Fruit fly (Drosophila melanogaster) whole organism, wandering third instar larva: ENCODE results near the gene CG15539.

Experiments
- CG32264 ChIP-seq: fragments of 200-800 bp; sonication (Bioruptor generic); optimal IDR thresholded peaks from 2 replicates; lab custom pipeline; 2016; ENCODE audit warnings: missing biosample characterization, missing genetic modification characterization
- CrebA ChIP-seq: fragments of 200-800 bp; sonication (Bioruptor generic); optimal IDR thresholded peaks from 2 replicates; lab custom pipeline; 2016; ENCODE audit warnings: missing biosample characterization, mild to moderate bottlenecking, missing genetic modification characterization, borderline replicate concordance
- Dfd ChIP-seq: fragments of >200 bp; optimal IDR thresholded peaks from 2 replicates; lab custom pipeline; 2017; ENCODE audit warnings: missing biosample characterization, missing genetic modification characterization
- Dif ChIP-seq: fragments of 200-275, 200-300 bp; sonication (Bioruptor generic); optimal IDR thresholded peaks from 2 replicates; lab custom pipeline; 2018; ENCODE audit warnings: missing biosample characterization, missing genetic modification characterization; ENCODE audit not compliant: partially characterized antibody
- HLH106 ChIP-seq: fragments of 200-800 bp; optimal IDR thresholded peaks from 3 replicates; lab custom pipeline; 2019; ENCODE audit warnings: missing biosample characterization, mild to moderate bottlenecking, missing genetic modification characterization, moderate library complexity
- Hr83 ChIP-seq: fragments of 200-300 bp; sonication (Bioruptor generic); optimal IDR thresholded peaks from 2 replicates; lab custom pipeline; 2016; ENCODE audit warnings: missing biosample characterization, mild to moderate bottlenecking, missing genetic modification characterization, moderate library complexity; ENCODE audit not compliant: poor library complexity, severe bottlenecking
- Jra ChIP-seq: sonication (Bioruptor generic); optimal IDR thresholded peaks from 2 replicates; lab custom pipeline; 2016; ENCODE audit warnings: missing biosample characterization, missing genetic modification characterization
- Myc ChIP-seq: fragments of >200 bp; optimal IDR thresholded peaks from 2 replicates; lab custom pipeline; 2017
- N ChIP-seq: fragments of >200 bp; optimal IDR thresholded peaks from 2 replicates; lab custom pipeline; 2018; ENCODE audit warnings: missing biosample characterization, missing external identifiers, missing genetic modification characterization
- OdsH ChIP-seq: fragments of 200-800 bp; sonication (Bioruptor generic); optimal IDR thresholded peaks from 2 replicates; lab custom pipeline; 2016; ENCODE audit warnings: missing biosample characterization, mild to moderate bottlenecking, missing genetic modification characterization
- Rel ChIP-seq, 2 experiments: fragments of 200-800 bp; sonication (Bioruptor generic) in 1 of 2; optimal IDR thresholded peaks; 2 replicates in 1 of 2; 3 replicates in 1 of 2; lab custom pipeline; 2016 to 2019; ENCODE audit warnings: mild to moderate bottlenecking in 2 of 2, missing biosample characterization in 2 of 2, missing genetic modification characterization in 2 of 2, moderate library complexity in 1 of 2
- Sp1 ChIP-seq: fragments of 200-800 bp; sonication (Bioruptor generic); optimal IDR thresholded peaks from 3 replicates; lab custom pipeline; 2019; ENCODE audit warnings: missing biosample characterization, mild to moderate bottlenecking, missing genetic modification characterization, moderate library complexity
- Vsx2 ChIP-seq: fragments of 200-300, 225-300 bp; sonication (Bioruptor generic); optimal IDR thresholded peaks from 2 replicates; lab custom pipeline; 2018; ENCODE audit warnings: missing biosample characterization, missing genetic modification characterization; ENCODE audit not compliant: partially characterized antibody
- br ChIP-seq: fragments of 200-800 bp; sonication (Bioruptor generic); optimal IDR thresholded peaks from 2 replicates; lab custom pipeline; 2016; ENCODE audit warnings: missing biosample characterization, missing genetic modification characterization
- brk ChIP-seq: fragments of 200-800 bp; sonication (Bioruptor generic); optimal IDR thresholded peaks from 2 replicates; lab custom pipeline; 2016; ENCODE audit warnings: missing biosample characterization, mild to moderate bottlenecking, missing genetic modification characterization
- dl ChIP-seq, 2 experiments: fragments of 175-275, 200-275 bp in 1 of 2; fragments of 200-275 bp in 1 of 2; sonication (Bioruptor generic); optimal IDR thresholded peaks; lab custom pipeline; 2018; ENCODE audit warnings: mild to moderate bottlenecking in 2 of 2, missing biosample characterization in 2 of 2, missing genetic modification characterization in 2 of 2, moderate library complexity in 2 of 2; ENCODE audit not compliant: partially characterized antibody in 2 of 2, insufficient read depth in 1 of 2
- ey ChIP-seq: fragments of 200-800 bp; sonication (Bioruptor generic); optimal IDR thresholded peaks from 2 replicates; lab custom pipeline; 2016; ENCODE audit warnings: missing biosample characterization, missing genetic modification characterization
- foxo ChIP-seq, 2 experiments: fragments of 200-800 bp; sonication (Bioruptor generic); optimal IDR thresholded peaks; 2 replicates in 1 of 2; 3 replicates in 1 of 2; lab custom pipeline; 2016 to 2017; ENCODE audit warnings: missing biosample characterization in 2 of 2, missing genetic modification characterization in 2 of 2
- fru ChIP-seq: fragments of 200-800 bp; sonication (Bioruptor generic); optimal IDR thresholded peaks from 3 replicates; lab custom pipeline; 2016; ENCODE audit warnings: missing biosample characterization, mild to moderate bottlenecking, missing genetic modification characterization
- h ChIP-seq: fragments of 200-800 bp; sonication (Bioruptor generic); optimal IDR thresholded peaks from 3 replicates; lab custom pipeline; 2016; ENCODE audit warnings: missing biosample characterization, mild to moderate bottlenecking, missing genetic modification characterization
- jim ChIP-seq: fragments of 175-275, 200-325 bp; sonication (Bioruptor generic); optimal IDR thresholded peaks from 2 replicates; lab custom pipeline; 2016; ENCODE audit warnings: missing biosample characterization, mild to moderate bottlenecking, missing genetic modification characterization
- lola ChIP-seq: fragments of >200 bp; optimal IDR thresholded peaks from 2 replicates; lab custom pipeline; 2017; ENCODE audit warnings: missing biosample characterization, missing genetic modification characterization
- pan ChIP-seq: fragments of >200 bp; optimal IDR thresholded peaks from 2 replicates; lab custom pipeline; 2017
- rgr ChIP-seq: fragments of 200-800 bp; sonication (Bioruptor generic); optimal IDR thresholded peaks from 3 replicates; lab custom pipeline; 2016; ENCODE audit warnings: missing biosample characterization, mild to moderate bottlenecking, missing genetic modification characterization
- usp ChIP-seq: fragments of >200 bp; optimal IDR thresholded peaks from 2 replicates; lab custom pipeline; 2017; ENCODE audit warnings: missing biosample characterization, missing genetic modification characterization
- woc ChIP-seq: sonication (Bioruptor generic); optimal IDR thresholded peaks from 2 replicates; lab custom pipeline; 2016; ENCODE audit warnings: missing biosample characterization, mild to moderate bottlenecking, missing genetic modification characterization

Gene CG15539

dm6 chr3R:30505561-30506037, at the start of gene CG15539, which contains the start of gene PH4alphaSG1:
Gene CG15539, plus strand, starts transcription at chr3R:30505987.
Gene PH4alphaSG1, minus strand, starts transcription at chr3R:30505661.
- TF ChIP-seq foxo (GFP tag; optimal IDR thresholded peaks at IDR 0.05; lab: Kevin White, UChicago) (no peak), pan (no peak), h (no peak), CrebA (no peak), N (GFP tag; lab: Kevin White, UChicago) (no peak), HLH106 (tag; lab: Kevin White, UChicago) (no peak), OdsH (no peak), CG32264 (GFP tag; lab: Kevin White, UChicago) (no peak)

- TF ChIP-seq OdsH (no peak), ey (GFP tag; lab: Kevin White, UChicago) (no peak), brk (GFP tag; lab: Kevin White, UChicago) (no peak), usp (GFP tag; lab: Kevin White, UChicago) (no peak), dl (GFP tag; optimal IDR thresholded peaks at IDR 0.05; lab: Kevin White, UChicago; ENCODE audit: insufficient read depth in 1 of 2, partially characterized antibody in 2 of 2) (no peak), HLH106 (tag; lab: Kevin White, UChicago) (no peak), Dfd (GFP tag; lab: Kevin White, UChicago) (no peak), jim (GFP tag; lab: Kevin White, UChicago) (no peak)
- TF ChIP-seq, all 38 proteins: peak for 0
Measured at dm6 chr3R:30459066-30459935, 46.5 kb upstream of the CG15539 start, which contains the start of the genes CG2224 and CDase. Gene CG2224, minus strand, starts transcription at chr3R:30459300. Gene CDase, plus strand, starts transcription at chr3R:30459521.

- TF ChIP-seq Vsx2 (GFP tag; lab: Kevin White, UChicago) (peak; percentile 79), dl (GFP tag; optimal IDR thresholded peaks at IDR 0.05; lab: Kevin White, UChicago; ENCODE audit: insufficient read depth in 1 of 2, partially characterized antibody in 2 of 2) (peak in 1 of 2 experiments; percentile 32), HLH106 (tag; lab: Kevin White, UChicago) (no peak), Dif (GFP tag; lab: Kevin White, UChicago) (peak; percentile 57), Rel (GFP tag; optimal IDR thresholded peaks at IDR 0.05; lab: Kevin White, UChicago) (no peak), Rel (tag; optimal IDR thresholded peaks at IDR 0.05; lab: Kevin White, UChicago) (peak; percentile 30)
Measured at dm6 chr3R:30460187-30460586, 45.6 kb upstream of the CG15539 start.

- peak; percentile 7 for TF ChIP-seq fru
- peak; percentile 2 for TF ChIP-seq br (GFP tag; lab: Kevin White, UChicago)
- peak in 1 of 2 experiments; percentile 42 for TF ChIP-seq foxo (GFP tag; optimal IDR thresholded peaks at IDR 0.05; lab: Kevin White, UChicago)
- peak; percentile 56 for TF ChIP-seq h
- TF ChIP-seq Hr83 (GFP tag; lab: Kevin White, UChicago) = no peak
- TF ChIP-seq lola (GFP tag; lab: Kevin White, UChicago) = no peak
- TF ChIP-seq rgr (GFP tag; lab: Kevin White, UChicago) = peak; percentile 29
- TF ChIP-seq ey (GFP tag; lab: Kevin White, UChicago) = peak; percentile 13
- no peak for TF ChIP-seq pan
- TF ChIP-seq HLH106 (tag; lab: Kevin White, UChicago) = peak; percentile 12
- peak; percentile 46 for TF ChIP-seq Sp1 (GFP tag; lab: Kevin White, UChicago)
- TF ChIP-seq woc (GFP tag; lab: Kevin White, UChicago) = peak; percentile 36
Measured at dm6 chr3R:30461608-30462243, 44.1 kb upstream of the CG15539 start.

dm6 chr3R:30464244-30464643, 41.5 kb upstream of the CG15539 start:
- TF ChIP-seq Myc (lab: Kevin White, UChicago) = peak; percentile 31
- TF ChIP-seq Jra (GFP tag; lab: Kevin White, UChicago) = no peak
